Fruit fly (Drosophila melanogaster) whole organism, prepupa: Measurements from ENCODE around the gene B9d2.
A peak's percentile ranks its signal among the peaks of the same experiment; 100 is the strongest.

Source experiments
- CG6854 ChIP-seq: fragments of 200-800 bp; sonication (Bioruptor generic); optimal IDR thresholded peaks from 2 replicates; lab custom pipeline; 2017; ENCODE audit warnings: missing biosample characterization, mild to moderate bottlenecking, missing genetic modification characterization
- CG9139 ChIP-seq: fragments of 200-800 bp; sonication (Bioruptor generic); optimal IDR thresholded peaks from 3 replicates; lab custom pipeline; 2017; ENCODE audit warnings: missing biosample characterization, mild to moderate bottlenecking, missing genetic modification characterization
- fd59A ChIP-seq: fragments of 200-800 bp; sonication (Bioruptor generic); optimal IDR thresholded peaks from 2 replicates; lab custom pipeline; 2017; ENCODE audit warnings: missing biosample characterization, mild to moderate bottlenecking, missing genetic modification characterization, missing genetic modification reagents

DNA sequence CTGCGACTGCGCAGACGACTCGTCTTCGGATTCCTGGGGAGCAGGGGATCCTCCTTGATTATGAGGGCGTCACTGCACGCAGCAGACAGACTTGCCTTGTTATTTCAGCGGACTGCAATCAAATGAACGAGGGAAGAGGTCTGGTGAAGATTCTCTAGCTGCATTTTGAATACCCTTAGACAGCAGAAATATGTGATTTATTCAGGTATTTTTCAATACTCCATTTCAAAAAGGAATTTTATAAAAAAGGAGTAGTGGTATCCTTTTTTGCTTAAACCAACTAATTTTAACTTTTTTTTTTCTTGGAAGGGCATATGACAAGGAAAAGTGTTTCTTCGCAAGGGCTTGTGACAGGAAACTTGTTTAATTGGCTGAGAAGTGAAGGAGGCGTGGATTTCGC lies 35.2 kb upstream of the B9d2 start:
- TF ChIP-seq CG6854 (GFP tag; lab: Kevin White, UChicago) (no peak), fd59A (GFP tag; lab: Kevin White, UChicago) (peak; percentile 70), CG9139 (no peak)
